Fruit fly (Drosophila melanogaster): ENCODE results near the gene CG13984.

- TF ChIP-seq Rel (GFP tag; optimal IDR thresholded peaks at IDR 0.05), result no peak
- TF ChIP-seq Rel (tag; optimal IDR thresholded peaks at IDR 0.05), result no peak
- no peak for TF ChIP-seq tai (GFP tag; optimal IDR thresholded peaks at IDR 0.05)
- TF ChIP-seq ey (GFP tag; optimal IDR thresholded peaks at IDR 0.05), result no peak
- TF ChIP-seq Hr78 (GFP tag; optimal IDR thresholded peaks at IDR 0.05), result no peak
- TF ChIP-seq Hnf4 (GFP tag; optimal IDR thresholded peaks at IDR 0.05), result no peak
- no peak for TF ChIP-seq N (GFP tag; optimal IDR thresholded peaks at IDR 0.05)
- no peak for TF ChIP-seq woc (GFP tag; optimal IDR thresholded peaks at IDR 0.05)
- no peak for TF ChIP-seq OdsH (GFP tag; optimal IDR thresholded peaks at IDR 0.05)
- TF ChIP-seq usp (GFP tag; optimal IDR thresholded peaks at IDR 0.05), result no peak
Measured at dm6 chr2L:6291605-6292004, 17.0 kb upstream of the CG13984 start.
